Worm (Caenorhabditis elegans) whole organism, L4 larva: ENCODE results near the gene Y67D8A.2.

Experiments used
- D1046.2 ChIP-seq: fragments of 200-800 bp; sonication (Bioruptor generic); IDR thresholded peaks from 2 replicates; pipeline ENCODE4 v1.3.6; 2022; ENCODE audit warnings: missing genetic modification characterization, missing compliant biosample characterization
- F37D6.2 ChIP-seq: sonication (generic microtip); optimal IDR thresholded peaks from 2 replicates; lab custom pipeline; 2016; ENCODE audit warnings: mild to moderate bottlenecking, missing genetic modification characterization, missing compliant biosample characterization
- F44E2.7 ChIP-seq: fragments of 200-800 bp; sonication (Bioruptor generic); IDR thresholded peaks from 2 replicates; pipeline ENCODE4 v2.1.2; 2022; ENCODE audit warnings: missing genetic modification characterization, missing compliant biosample characterization
- R02D3.7 ChIP-seq: fragments of 150-350 bp; sonication (generic microtip); optimal IDR thresholded peaks from 3 replicates; lab custom pipeline; 2014; ENCODE audit warnings: missing biosample characterization, missing genetic modification characterization
- T26A8.4 ChIP-seq: fragments of 200-800 bp; sonication (Bioruptor generic); IDR thresholded peaks from 2 replicates; pipeline ENCODE4 v1.3.6; 2022; ENCODE audit warnings: missing genetic modification characterization, missing compliant biosample characterization
- ZK337.2 ChIP-seq: fragments of 200-800 bp; sonication (Bioruptor generic); IDR thresholded peaks from 2 replicates; pipeline ENCODE4 v1.3.6; 2022; ENCODE audit warnings: missing genetic modification reagents, missing genetic modification characterization, missing compliant biosample characterization
- ZK546.5 ChIP-seq, 2 experiments: sonication (generic microtip); optimal IDR thresholded peaks; 2 replicates each; lab custom pipeline; 2017; ENCODE audit warnings: missing biosample characterization in 2 of 2, missing genetic modification characterization in 2 of 2
- aha-1 ChIP-seq: fragments of 150-350 bp; peaks from one replicate; lab custom pipeline; 2014; ENCODE audit warnings: missing biosample characterization, missing genetic modification characterization
- aly-2 ChIP-seq: sonication (generic microtip); optimal IDR thresholded peaks from 2 replicates; lab custom pipeline; 2018; ENCODE audit warnings: missing biosample characterization, missing genetic modification characterization
- ama-1 ChIP-seq: fragments of 150-350 bp; optimal IDR thresholded peaks from 2 replicates; lab custom pipeline; 2014; ENCODE audit warnings: inconsistent platforms, mixed read lengths
- arid-1 ChIP-seq: fragments of 200-800 bp; sonication (Bioruptor generic); conservative IDR thresholded peaks from 2 replicates; pipeline ENCODE4 v1.3.6; 2022; ENCODE audit warnings: missing genetic modification reagents, missing genetic modification characterization, missing compliant biosample characterization
- attf-4 ChIP-seq: sonication (generic microtip); optimal IDR thresholded peaks from 3 replicates; lab custom pipeline; 2017; ENCODE audit warnings: missing biosample characterization, missing genetic modification characterization
- ceh-82 ChIP-seq: sonication (generic microtip); optimal IDR thresholded peaks from 2 replicates; lab custom pipeline; 2017; ENCODE audit warnings: missing biosample characterization, missing genetic modification characterization
- ces-1 ChIP-seq: fragments of 150-350 bp; sonication (generic microtip); optimal IDR thresholded peaks from 4 replicates; lab custom pipeline; 2014; ENCODE audit warnings: missing biosample characterization, missing genetic modification reagents, missing genetic modification characterization
- daf-12 ChIP-seq: fragments of 150-350 bp; optimal IDR thresholded peaks from 2 replicates; lab custom pipeline; 2014; ENCODE audit warnings: missing biosample characterization, missing genetic modification reagents, missing genetic modification characterization
- daf-8 ChIP-seq: fragments of 200-800 bp; sonication (Bioruptor generic); IDR thresholded peaks from 2 replicates; pipeline ENCODE4 v1.3.6; 2022; ENCODE audit warnings: missing genetic modification characterization, missing compliant biosample characterization
- dmd-6 ChIP-seq: fragments of 200-800 bp; sonication (Bioruptor generic); IDR thresholded peaks from 2 replicates; pipeline ENCODE4 v1.3.6; 2022; ENCODE audit warnings: missing genetic modification reagents, missing genetic modification characterization, missing compliant biosample characterization
- dmd-9 ChIP-seq: fragments of 200-800 bp; sonication (Bioruptor generic); IDR thresholded peaks from 2 replicates; pipeline ENCODE4 v1.3.6; 2022; ENCODE audit warnings: missing genetic modification reagents, missing genetic modification characterization, missing compliant biosample characterization
- dve-1 ChIP-seq: sonication (generic microtip); optimal IDR thresholded peaks from 2 replicates; lab custom pipeline; 2017; ENCODE audit warnings: antibody characterized with exemption, mild to moderate bottlenecking, missing genetic modification characterization, missing compliant biosample characterization; ENCODE audit not compliant: insufficient read depth
- egl-27 ChIP-seq: sonication (generic microtip); optimal IDR thresholded peaks from 3 replicates; lab custom pipeline; 2017; ENCODE audit warnings: missing biosample characterization, missing genetic modification reagents, missing genetic modification characterization
- gei-8 ChIP-seq: fragments of 200-800 bp; sonication (Bioruptor generic); optimal IDR thresholded peaks from 2 replicates; lab custom pipeline; 2018; ENCODE audit warnings: mild to moderate bottlenecking, missing genetic modification characterization, missing compliant biosample characterization
- hif-1 ChIP-seq, 2 experiments: sonication (generic microtip); optimal IDR thresholded peaks; 2 replicates each; lab custom pipeline; 2016 to 2017; ENCODE audit warnings: missing compliant biosample characterization in 2 of 2, missing genetic modification characterization in 2 of 2, missing genetic modification reagents in 2 of 2, missing genotype in 2 of 2, mild to moderate bottlenecking in 1 of 2
- hlh-11 ChIP-seq: fragments of 200-800 bp; sonication (Bioruptor generic); optimal IDR thresholded peaks from 2 replicates; lab custom pipeline; 2018; ENCODE audit warnings: mild to moderate bottlenecking, missing genetic modification characterization, missing compliant biosample characterization
- lin-13 ChIP-seq: fragments of 150-350 bp; optimal IDR thresholded peaks from 2 replicates; lab custom pipeline; 2014; ENCODE audit warnings: missing biosample characterization, missing genetic modification reagents, missing genetic modification characterization
- lin-39 ChIP-seq: fragments of 150-350 bp; optimal IDR thresholded peaks from 2 replicates; lab custom pipeline; 2014; ENCODE audit warnings: missing biosample characterization, missing genetic modification reagents, missing genetic modification characterization
- lir-3 ChIP-seq: sonication (generic microtip); optimal IDR thresholded peaks from 2 replicates; lab custom pipeline; 2016; ENCODE audit warnings: mild to moderate bottlenecking, missing genetic modification characterization, missing compliant biosample characterization
- lsy-2 ChIP-seq, 2 experiments: fragments of 150-350 bp in 1 of 2; sonication (generic microtip) in 1 of 2; optimal IDR thresholded peaks; 2 replicates each; lab custom pipeline; 2014 to 2017; ENCODE audit warnings: missing biosample characterization in 2 of 2, missing genetic modification characterization in 2 of 2
- madf-5 ChIP-seq, 2 experiments: fragments of 200-800 bp; sonication (Bioruptor generic); IDR thresholded peaks; 2 replicates each; pipeline ENCODE4 v1.3.6; 2022; ENCODE audit warnings: missing compliant biosample characterization in 2 of 2, missing genetic modification characterization in 2 of 2
- madf-9 ChIP-seq: fragments of 200-800 bp; sonication (Bioruptor generic); conservative IDR thresholded peaks from 2 replicates; pipeline ENCODE4 v1.3.6; 2022; ENCODE audit warnings: missing genetic modification reagents, missing genetic modification characterization, missing compliant biosample characterization
- mdl-1 ChIP-seq, 2 experiments: fragments of 150-350 bp in 1 of 2; sonication (generic microtip) in 1 of 2; optimal IDR thresholded peaks; 2 replicates each; lab custom pipeline; 2014 to 2017; ENCODE audit warnings: missing biosample characterization in 2 of 2, missing genetic modification characterization in 2 of 2
- nhr-102 ChIP-seq: sonication (generic microtip); optimal IDR thresholded peaks from 2 replicates; lab custom pipeline; 2016; ENCODE audit warnings: mild to moderate bottlenecking, missing genetic modification characterization, moderate library complexity, missing compliant biosample characterization
- nhr-28 ChIP-seq: fragments of 150-350 bp; optimal IDR thresholded peaks from 2 replicates; lab custom pipeline; 2014; ENCODE audit warnings: missing biosample characterization, missing genetic modification characterization
- pha-4 ChIP-seq, 2 experiments: fragments of 150-350 bp in 1 of 2; fragments of 200-800 bp in 1 of 2; sonication (Bioruptor generic) in 1 of 2; IDR thresholded peaks in 1 of 2; optimal IDR thresholded peaks in 1 of 2; 2 replicates each; pipeline versions ENCODE4 v1.3.6 to Lab custom; 2014 to 2022; ENCODE audit warnings: missing genetic modification characterization in 2 of 2, missing genetic modification reagents in 2 of 2, missing biosample characterization in 1 of 2, missing compliant biosample characterization in 1 of 2
- rbr-2 ChIP-seq: sonication (generic microtip); optimal IDR thresholded peaks from 2 replicates; lab custom pipeline; 2016; ENCODE audit warnings: missing genotype, missing genetic modification characterization, missing compliant biosample characterization
- saeg-2 ChIP-seq: fragments of 200-800 bp; sonication (Bioruptor generic); IDR thresholded peaks from 2 replicates; pipeline ENCODE4 v1.3.6; 2022; ENCODE audit warnings: missing genetic modification reagents, missing genetic modification characterization, missing compliant biosample characterization
- snpc-4 ChIP-seq: fragments of 150-350 bp; optimal IDR thresholded peaks from 2 replicates; lab custom pipeline; 2014; ENCODE audit warnings: missing biosample characterization, missing genetic modification characterization
- tra-1 ChIP-seq: fragments of 200-800 bp; sonication (Bioruptor generic); IDR thresholded peaks from 2 replicates; pipeline ENCODE4 v1.3.6; 2022; ENCODE audit warnings: missing genetic modification reagents, missing genetic modification characterization, missing compliant biosample characterization
- unc-62 ChIP-seq, 3 experiments: fragments of 150-350 bp in 1 of 3; sonication (generic microtip); optimal IDR thresholded peaks in 2 of 3; peaks in 1 of 3; 1 replicate in 1 of 3; 2 replicates in 2 of 3; lab custom pipeline; 2014 to 2017; ENCODE audit warnings: missing biosample characterization in 3 of 3, missing genetic modification characterization in 3 of 3, missing genetic modification reagents in 3 of 3, missing genotype in 1 of 3
- vab-7 ChIP-seq: fragments of 200-800 bp; sonication (Bioruptor generic); IDR thresholded peaks from 2 replicates; pipeline ENCODE4 v1.3.6; 2022; ENCODE audit warnings: missing genetic modification reagents, missing genetic modification characterization, missing compliant biosample characterization
- zip-2 ChIP-seq: fragments of 150-350 bp; optimal IDR thresholded peaks from 2 replicates; lab custom pipeline; 2014; ENCODE audit warnings: missing biosample characterization, missing genetic modification characterization
- ztf-7 ChIP-seq: fragments of 150-350 bp; optimal IDR thresholded peaks from 2 replicates; lab custom pipeline; 2014; ENCODE audit warnings: missing biosample characterization, missing genetic modification characterization

Gene Y67D8A.2

ce11 chrIV:3234269-3234668 is 12.0 kb downstream of the Y67D8A.2 start (continued):
- TF ChIP-seq ces-1 (GFP tag; lab: Kevin White, UChicago), result no peak
- peak; percentile 11 for TF ChIP-seq dve-1 (tag; lab: Kevin White, UChicago)
- no peak for TF ChIP-seq ztf-7 (tag; lab: Kevin White, UChicago)
- no peak for TF ChIP-seq madf-5 (GFP tag; IDR thresholded peaks at IDR 0.05; lab: Robert Waterston, UW)
- TF ChIP-seq dmd-6 (GFP tag; lab: Robert Waterston, UW), result no peak
- TF ChIP-seq nhr-102, result peak; percentile 37
- no peak for TF ChIP-seq unc-62 (GFP tag; optimal IDR thresholded peaks at IDR 0.05 in 1 of 2; lab: Kevin White, UChicago)
- TF ChIP-seq unc-62 (tag; optimal IDR thresholded peaks at IDR 0.05; lab: Kevin White, UChicago), result no peak
- TF ChIP-seq lin-39 (tag; lab: Kevin White, UChicago), result no peak
- no peak for TF ChIP-seq ZK337.2 (GFP tag; lab: Robert Waterston, UW)
- TF ChIP-seq zip-2 (tag; lab: Kevin White, UChicago), result no peak
- no peak for TF ChIP-seq madf-9 (GFP tag; lab: Robert Waterston, UW)
- TF ChIP-seq F44E2.7 (GFP tag; lab: Robert Waterston, UW), result no peak
- no peak for TF ChIP-seq daf-8
- no peak for TF ChIP-seq vab-7
- peak; percentile 51 for TF ChIP-seq T26A8.4 (GFP tag; lab: Robert Waterston, UW)
- no peak for TF ChIP-seq egl-27
- TF ChIP-seq ama-1 (lab: Kevin White, UChicago), result no peak
- no peak for TF ChIP-seq lir-3
- peak in 1 of 2 experiments; percentile 47 for TF ChIP-seq mdl-1 (tag; optimal IDR thresholded peaks at IDR 0.05; lab: Kevin White, UChicago)
- no peak for TF ChIP-seq pha-4 (GFP tag; IDR thresholded peaks at IDR 0.05; lab: Robert Waterston, UW)
- TF ChIP-seq pha-4 (tag; optimal IDR thresholded peaks at IDR 0.05; lab: Kevin White, UChicago), result no peak
- peak in 1 of 2 experiments; percentile 3 for TF ChIP-seq lsy-2 (tag; optimal IDR thresholded peaks at IDR 0.05; lab: Kevin White, UChicago)
- TF ChIP-seq ZK546.5 (tag; optimal IDR thresholded peaks at IDR 0.05; lab: Kevin White, UChicago), result no peak
- TF ChIP-seq hlh-11, result peak; percentile 47
- no peak for TF ChIP-seq aly-2 (tag; lab: Kevin White, UChicago)
- no peak for TF ChIP-seq dmd-9 (GFP tag; lab: Robert Waterston, UW)
- TF ChIP-seq gei-8 (GFP tag; lab: Kevin White, UChicago), result no peak
- no peak for TF ChIP-seq attf-4 (tag; lab: Kevin White, UChicago)
- TF ChIP-seq nhr-28 (tag; lab: Kevin White, UChicago), result peak; percentile 49
- TF ChIP-seq saeg-2 (GFP tag; lab: Robert Waterston, UW), result no peak
- no peak for TF ChIP-seq R02D3.7 (tag; lab: Kevin White, UChicago)
- no peak for TF ChIP-seq daf-12 (tag; lab: Kevin White, UChicago)
- TF ChIP-seq tra-1 (GFP tag; lab: Robert Waterston, UW), result no peak
- TF ChIP-seq rbr-2 (tag; lab: Kevin White, UChicago), result no peak

DNA sequence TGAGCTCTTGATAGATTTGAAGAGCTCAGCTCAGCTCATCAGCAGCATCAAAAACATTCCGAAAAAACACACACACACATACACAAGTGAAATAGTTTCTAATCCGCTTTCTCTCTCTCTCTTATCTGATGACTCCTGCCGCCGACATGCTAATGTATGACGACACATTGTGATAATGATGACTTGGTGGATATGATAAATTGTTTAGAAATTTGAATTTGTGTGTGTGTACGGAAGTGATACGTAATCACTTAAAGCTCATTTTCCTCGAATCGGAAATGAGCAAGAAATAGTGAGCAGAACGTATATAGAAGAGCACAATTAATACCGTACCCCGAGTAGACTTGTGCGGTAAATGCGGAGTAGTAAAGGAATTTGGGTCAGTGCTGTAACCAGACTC is 24.6 kb downstream of the Y67D8A.2 start:
- TF ChIP-seq lin-13 (GFP tag; lab: Kevin White, UChicago), result no peak
- peak; percentile 57 for TF ChIP-seq aha-1

DNA sequence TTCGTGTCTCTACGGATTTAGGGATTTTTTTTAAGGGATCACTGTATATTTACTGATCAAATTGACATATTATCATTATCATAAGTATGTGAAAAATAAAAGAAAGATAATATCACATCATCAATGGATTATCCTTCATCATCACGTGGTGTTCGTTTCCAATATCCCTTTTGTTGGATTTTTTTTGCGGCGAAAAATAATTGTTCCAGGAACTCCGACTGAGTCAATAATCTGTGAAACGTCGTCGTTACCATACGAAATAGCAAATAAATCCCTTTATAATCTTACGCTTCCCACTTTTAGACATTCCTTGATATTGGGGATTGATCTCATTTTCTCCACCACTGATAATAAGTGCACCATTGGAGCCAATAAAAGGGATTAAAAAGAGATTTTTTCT is 27.8 kb downstream of the Y67D8A.2 start:
- no peak for TF ChIP-seq snpc-4 (tag; lab: Kevin White, UChicago)
- TF ChIP-seq hif-1 (tag; optimal IDR thresholded peaks at IDR 0.05; lab: Kevin White, UChicago), result no peak
- no peak for TF ChIP-seq F37D6.2 (tag; lab: Kevin White, UChicago)
- no peak for TF ChIP-seq ceh-82 (tag; lab: Kevin White, UChicago)
- no peak for TF ChIP-seq tra-1 (GFP tag; lab: Robert Waterston, UW)
- TF ChIP-seq arid-1 (GFP tag; lab: Robert Waterston, UW), result no peak
- no peak for TF ChIP-seq D1046.2 (GFP tag; lab: Robert Waterston, UW)
- no peak for TF ChIP-seq ces-1 (GFP tag; lab: Kevin White, UChicago)
